Worm (Caenorhabditis elegans) whole organism, early embryonic: ENCODE data around the gene F53G2.3.

Experiments
- B0310.2 ChIP-seq: sonication (generic microtip); optimal IDR thresholded peaks from 2 replicates; lab custom pipeline; 2016; ENCODE audit warnings: mild to moderate bottlenecking, missing genetic modification characterization, missing compliant biosample characterization
- F13C5.2 ChIP-seq: sonication (generic microtip); optimal IDR thresholded peaks from 2 replicates; lab custom pipeline; 2017; ENCODE audit warnings: mild to moderate bottlenecking, missing genetic modification characterization, inconsistent platforms, missing compliant biosample characterization
- aly-1 ChIP-seq: sonication (generic microtip); optimal IDR thresholded peaks from 2 replicates; lab custom pipeline; 2016; ENCODE audit warnings: missing genetic modification characterization, missing compliant biosample characterization
- ama-1 ChIP-seq: fragments of 150-350 bp; optimal IDR thresholded peaks from 2 replicates; lab custom pipeline; 2014
- ceh-36 ChIP-seq: sonication (generic microtip); optimal IDR thresholded peaks from 2 replicates; lab custom pipeline; 2016; ENCODE audit warnings: missing genetic modification characterization, inconsistent platforms, missing compliant biosample characterization
- ets-7 ChIP-seq: sonication (generic microtip); optimal IDR thresholded peaks from 2 replicates; lab custom pipeline; 2016; ENCODE audit warnings: missing genotype, missing genetic modification characterization, missing compliant biosample characterization
- flt-1 ChIP-seq: fragments of 200-800 bp; sonication (Bioruptor generic); IDR thresholded peaks from 2 replicates; pipeline ENCODE4 v1.3.6; 2022; ENCODE audit warnings: missing genetic modification characterization, missing compliant biosample characterization
- hmbx-1 ChIP-seq: sonication (generic microtip); optimal IDR thresholded peaks from 2 replicates; lab custom pipeline; 2016; ENCODE audit warnings: mild to moderate bottlenecking, missing genetic modification characterization, missing compliant biosample characterization
- hmg-4 ChIP-seq: fragments of 200-800 bp; sonication (Bioruptor generic); optimal IDR thresholded peaks from 2 replicates; lab custom pipeline; 2018; ENCODE audit warnings: mild to moderate bottlenecking, missing genetic modification characterization, missing compliant biosample characterization
- hnd-1 ChIP-seq: sonication (generic microtip); optimal IDR thresholded peaks from 2 replicates; lab custom pipeline; 2016; ENCODE audit warnings: missing genetic modification characterization, missing compliant biosample characterization
- pes-1 ChIP-seq: fragments of 200-800 bp; sonication (Bioruptor generic); IDR thresholded peaks from 2 replicates; pipeline ENCODE4 v1.3.6; 2022; ENCODE audit warnings: missing genetic modification reagents, missing genetic modification characterization, missing compliant biosample characterization
- scrt-1 ChIP-seq: fragments of 200-800 bp; sonication (Bioruptor generic); IDR thresholded peaks from 2 replicates; pipeline ENCODE4 v1.3.6; 2022; ENCODE audit warnings: missing genetic modification characterization, missing compliant biosample characterization
- sea-1 ChIP-seq: fragments of 200-800 bp; sonication (Bioruptor generic); conservative IDR thresholded peaks from 2 replicates; pipeline ENCODE4 v1.3.6; 2022; ENCODE audit warnings: missing genetic modification characterization, missing compliant biosample characterization
- tbx-11 ChIP-seq: fragments of 200-800 bp; sonication (Bioruptor generic); IDR thresholded peaks from 2 replicates; pipeline ENCODE4 v1.3.6; 2022; ENCODE audit warnings: missing genetic modification characterization, missing compliant biosample characterization
- tbx-37 ChIP-seq: fragments of 200-800 bp; sonication (Bioruptor generic); conservative IDR thresholded peaks from 2 replicates; pipeline ENCODE4 v1.3.6; 2022; ENCODE audit warnings: missing genetic modification reagents, missing genetic modification characterization, missing compliant biosample characterization
- tra-4 ChIP-seq: sonication (generic microtip); optimal IDR thresholded peaks from 2 replicates; lab custom pipeline; 2017; ENCODE audit warnings: missing genetic modification characterization, missing compliant biosample characterization

F53G2.3 gene

DNA sequence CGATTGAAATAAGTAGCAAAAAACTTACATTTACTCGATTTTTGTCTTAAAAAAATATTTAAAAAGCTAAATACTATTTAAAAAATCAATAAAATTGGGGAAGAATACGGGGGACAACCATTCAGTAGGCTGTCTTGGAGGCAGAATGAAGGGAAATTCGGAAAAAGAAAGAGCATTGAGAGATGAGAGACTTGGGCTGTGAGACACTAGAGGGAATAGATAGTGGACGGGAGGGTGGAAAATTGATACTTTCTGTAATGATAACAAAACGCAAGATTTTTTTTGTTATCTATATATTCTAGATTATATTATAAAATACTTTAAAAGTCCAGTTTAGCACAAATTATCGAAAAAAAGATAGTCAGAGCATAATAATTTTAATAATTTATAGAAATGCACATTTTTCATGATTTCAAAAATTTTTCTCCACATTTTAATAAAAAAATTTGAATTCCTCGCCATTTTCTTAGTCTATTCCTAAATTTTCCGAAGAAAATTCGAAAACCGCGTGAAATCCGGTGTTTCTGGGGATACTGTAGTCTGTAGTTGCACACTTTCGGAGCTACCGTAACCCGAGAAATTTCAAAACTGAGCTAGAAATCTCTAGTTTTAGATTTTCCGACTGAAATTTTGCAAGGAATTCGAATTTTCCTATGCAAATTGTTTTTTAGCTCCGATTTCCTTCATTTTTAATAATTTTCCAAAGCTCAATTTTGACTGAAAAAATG lies 23.7 kb downstream of the F53G2.3 start:
- no peak for TF ChIP-seq aly-1 (tag; lab: Kevin White, UChicago)
- TF ChIP-seq sea-1 (GFP tag; lab: Robert Waterston, UW): no peak
- no peak for TF ChIP-seq B0310.2 (tag; lab: Kevin White, UChicago)
- no peak for TF ChIP-seq tra-4
- no peak for TF ChIP-seq tbx-11 (GFP tag; lab: Robert Waterston, UW)
- no peak for TF ChIP-seq hmbx-1 (tag; lab: Kevin White, UChicago)

DNA sequence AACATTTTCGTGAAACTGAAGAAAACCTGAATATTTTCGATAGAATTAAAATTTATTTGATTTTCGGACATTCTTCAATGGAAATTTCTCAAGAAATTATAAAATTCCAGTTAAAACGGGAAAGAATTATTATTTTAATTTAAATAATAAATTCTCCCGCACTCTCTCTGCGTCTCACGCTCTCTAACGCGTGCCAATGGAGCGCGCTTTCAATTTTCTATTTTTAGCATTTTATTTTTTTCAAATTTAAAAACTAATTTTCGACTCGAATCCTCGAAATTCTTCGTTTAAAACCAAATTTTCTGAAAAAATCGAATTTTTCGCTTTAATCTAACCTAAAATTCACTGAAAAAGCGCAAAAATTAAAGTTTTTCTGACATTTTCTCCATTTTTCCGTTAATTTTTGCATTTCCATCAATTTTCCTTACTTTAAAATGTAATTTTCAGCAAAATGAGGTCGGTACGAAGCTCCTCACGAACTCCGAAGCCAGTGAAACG lies 24.3 kb downstream of the F53G2.3 start, which contains the start of gene gbas-1:
Gene gbas-1 (plus strand): TSS at position 448 of the 498 bp plus-strand sequence.
- TF ChIP-seq tra-4 (no peak), scrt-1 (GFP tag; lab: Robert Waterston, UW) (no peak), hmg-4 (GFP tag; lab: Kevin White, UChicago) (no peak), flt-1 (GFP tag; lab: Robert Waterston, UW) (no peak), ceh-36 (no peak), sea-1 (GFP tag; lab: Robert Waterston, UW) (no peak), ama-1 (lab: Kevin White, UChicago) (no peak), aly-1 (tag; lab: Kevin White, UChicago) (no peak), pes-1 (no peak), tbx-37 (GFP tag; lab: Robert Waterston, UW) (no peak), hmbx-1 (tag; lab: Kevin White, UChicago) (no peak), F13C5.2 (tag; lab: Kevin White, UChicago) (no peak), tbx-11 (GFP tag; lab: Robert Waterston, UW) (no peak), ets-7 (no peak), hnd-1 (no peak)

- TF ChIP-seq tbx-37 (GFP tag; lab: Robert Waterston, UW): no peak
Observed at ce11 chrII:2518487-2518886, 38.3 kb downstream of the F53G2.3 start.

ce11 chrII:2521960-2522359 lies 41.8 kb downstream of the F53G2.3 start, which contains the start of gene bath-13:
Gene bath-13, minus strand, starts transcription at chrII:2522060.
- no peak for TF ChIP-seq tbx-37 (GFP tag; lab: Robert Waterston, UW)
- TF ChIP-seq tra-4: no peak
- no peak for TF ChIP-seq F13C5.2 (tag; lab: Kevin White, UChicago)
- TF ChIP-seq hnd-1: no peak
- TF ChIP-seq hmbx-1 (tag; lab: Kevin White, UChicago): no peak
- TF ChIP-seq scrt-1 (GFP tag; lab: Robert Waterston, UW): no peak
- no peak for TF ChIP-seq hmg-4 (GFP tag; lab: Kevin White, UChicago)
- TF ChIP-seq flt-1 (GFP tag; lab: Robert Waterston, UW): no peak

ce11 chrII:2525652-2526051 lies 45.5 kb downstream of the F53G2.3 start:
- peak; percentile 97 for TF ChIP-seq ceh-36
- 0 out of 2 replicates have a peak, but pooled peaks have one; percentile 40 for TF ChIP-seq pes-1
- TF ChIP-seq tra-4: no peak

DNA sequence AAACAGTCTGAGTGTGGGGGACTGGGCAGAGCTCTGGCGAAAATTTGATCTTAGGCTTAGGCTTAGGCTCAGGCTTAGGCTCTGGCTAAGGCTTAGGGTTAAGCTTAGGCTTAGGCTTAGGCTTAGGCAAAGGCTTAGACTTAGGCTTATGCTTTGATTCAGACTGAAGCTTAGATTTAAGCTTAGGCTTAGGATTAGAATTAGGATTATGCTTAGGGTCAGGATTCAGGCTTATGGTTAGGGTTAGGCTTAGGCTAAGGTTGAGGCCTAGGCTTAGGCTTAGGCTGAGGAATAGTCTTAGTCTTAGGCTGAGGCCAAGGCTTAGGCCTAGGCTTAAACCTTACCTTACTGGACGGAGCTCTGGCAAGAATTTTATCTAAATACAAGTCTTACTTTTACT lies 46.7 kb downstream of the F53G2.3 start:
- peak; percentile 67 for TF ChIP-seq ceh-36
- TF ChIP-seq scrt-1 (GFP tag; lab: Robert Waterston, UW): no peak

DNA sequence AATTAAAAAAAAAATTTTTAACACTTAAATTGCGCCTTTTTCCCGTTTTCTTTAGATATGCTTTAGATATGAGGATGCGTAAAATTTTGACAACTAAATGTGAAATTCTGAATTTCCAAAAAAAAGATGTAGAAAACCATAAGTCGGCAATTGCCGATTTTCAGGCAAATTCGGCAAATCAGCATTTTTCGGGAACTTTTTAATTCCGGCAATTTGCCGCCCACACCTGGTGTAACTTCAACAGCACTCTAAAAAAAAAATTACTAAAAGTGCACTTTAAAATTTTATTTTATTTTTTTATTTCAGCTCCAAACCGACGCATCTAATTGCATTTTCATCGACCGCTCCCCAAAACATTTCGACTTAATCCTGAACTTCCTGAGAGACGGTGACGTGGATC lies 50.3 kb downstream of the F53G2.3 start, which contains the start of gene K02F6.6:
Gene K02F6.6 (plus strand): TSS at position 301 of the 400 bp plus-strand sequence.
- no peak for TF ChIP-seq pes-1
- no peak for TF ChIP-seq hnd-1
- no peak for TF ChIP-seq ets-7
